Fruit fly (Drosophila melanogaster): ENCODE measurements around the gene CG46519.
"Not testable (repeated sequence)": the region's sequence is repeated elsewhere in the genome, so short reads cannot be mapped to it uniquely, and the experiment has no call there.

DNA sequence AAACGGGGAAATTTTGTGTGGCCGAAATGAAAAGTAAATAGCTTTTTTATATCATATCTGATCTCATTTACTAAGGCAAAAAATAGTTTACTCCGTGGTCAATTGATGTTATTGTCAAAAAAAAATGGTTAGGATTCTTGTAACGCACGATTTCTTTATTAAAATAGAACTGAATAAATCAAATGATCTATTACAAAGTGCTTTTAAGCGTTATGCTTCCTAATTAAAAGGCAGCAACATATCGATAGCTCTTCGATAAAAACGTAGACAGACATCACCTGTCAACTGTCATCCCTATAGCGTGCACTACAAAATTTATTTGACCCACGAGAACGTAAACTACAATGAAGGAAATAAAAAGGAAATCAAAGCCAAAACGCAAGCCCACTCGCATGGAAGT, 19.9 kb downstream of the CG46519 start, which contains the start of gene CG41562:
- not testable (repeated sequence) for TF ChIP-seq CTCF, CG8478 (optimal IDR thresholded peaks at IDR 0.05)
